Worm (Caenorhabditis elegans): ENCODE data around the gene C45H4.13.

The C45H4.13 gene

DNA sequence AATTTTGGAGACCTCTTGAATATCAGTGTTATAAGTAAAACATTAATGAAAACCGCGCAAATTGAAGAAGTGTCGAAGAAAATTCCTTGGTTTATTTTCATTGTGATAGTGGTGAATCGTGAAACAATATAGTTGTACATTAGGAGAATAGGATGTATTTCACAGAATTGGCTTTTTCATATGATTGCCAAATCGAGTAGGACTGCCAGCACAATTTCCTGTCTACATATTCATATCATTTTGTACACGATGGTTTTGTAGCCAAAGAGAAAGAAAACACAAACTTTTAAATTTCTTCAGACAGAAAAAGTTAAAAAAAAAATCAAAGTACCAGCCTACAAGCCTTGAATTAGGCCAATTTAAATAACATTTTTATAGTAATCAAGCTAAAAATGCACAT lies 13.0 kb upstream of the C45H4.13 start, which contains the start of gene str-255:
Gene str-255, minus strand, starts transcription at position 101 of the 400 bp plus-strand sequence.
- TF ChIP-seq ceh-9 (tag; optimal IDR thresholded peaks at IDR 0.05) (no peak), nhr-67 (tag; optimal IDR thresholded peaks at IDR 0.05) (no peak), pha-4 (tag; optimal IDR thresholded peaks at IDR 0.05) (no peak), zag-1 (tag; optimal IDR thresholded peaks at IDR 0.05) (no peak), elt-1 (tag; optimal IDR thresholded peaks at IDR 0.05) (no peak), nhr-76 (tag; optimal IDR thresholded peaks at IDR 0.05) (no peak), lin-39 (tag; optimal IDR thresholded peaks at IDR 0.05) (no peak), fos-1 (tag; optimal IDR thresholded peaks at IDR 0.05) (no peak), hmg-11 (tag; optimal IDR thresholded peaks at IDR 0.05) (no peak), ceh-28 (tag; optimal IDR thresholded peaks at IDR 0.05) (no peak), lsy-12 (tag; optimal IDR thresholded peaks at IDR 0.05) (no peak), nhr-23 (tag; optimal IDR thresholded peaks at IDR 0.05) (no peak), nhr-43 (tag; optimal IDR thresholded peaks at IDR 0.05; ENCODE audit: poor library complexity, severe bottlenecking) (no peak), nhr-11 (tag; optimal IDR thresholded peaks at IDR 0.05) (no peak)

DNA sequence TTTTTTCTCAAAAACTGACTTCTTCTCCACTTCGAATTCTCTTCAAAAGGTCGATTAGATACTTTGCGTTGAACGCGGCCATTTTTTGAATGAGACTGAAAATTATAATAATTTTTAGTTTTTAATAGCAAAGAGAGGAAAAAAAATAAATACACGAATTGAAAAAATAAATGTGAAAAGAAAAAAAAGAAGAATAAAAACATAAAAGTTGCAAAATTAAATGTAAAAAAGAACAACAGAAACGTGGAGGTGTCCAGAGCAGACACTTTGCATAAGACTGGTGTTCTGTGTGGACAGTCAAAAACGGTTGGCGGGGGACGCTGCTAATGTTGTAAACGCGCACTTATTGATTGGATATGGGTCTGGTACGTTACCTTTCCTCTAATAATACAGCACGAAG lies 8.6 kb upstream of the C45H4.13 start, which contains the start of gene C45H4.14:
Gene C45H4.14, minus strand, starts transcription at position 101 of the 400 bp plus-strand sequence.
- TF ChIP-seq egl-5 (tag; optimal IDR thresholded peaks at IDR 0.05) (no peak), jun-1 (tag; optimal IDR thresholded peaks at IDR 0.05) (no peak), ama-1 (optimal IDR thresholded peaks at IDR 0.05) (no peak), skn-1 (tag; optimal IDR thresholded peaks at IDR 0.05) (no peak), ceh-9 (tag; optimal IDR thresholded peaks at IDR 0.05) (no peak), mml-1 (tag; optimal IDR thresholded peaks at IDR 0.05) (no peak), nfya-1 (tag; optimal IDR thresholded peaks at IDR 0.05; ENCODE audit: insufficient read depth) (no peak), snpc-4 (tag; optimal IDR thresholded peaks at IDR 0.05) (no peak), nhr-43 (tag; optimal IDR thresholded peaks at IDR 0.05; ENCODE audit: poor library complexity, severe bottlenecking) (no peak), ceh-28 (tag; optimal IDR thresholded peaks at IDR 0.05) (no peak), pqm-1 (tag; optimal IDR thresholded peaks at IDR 0.05) (no peak), ceh-16 (tag; optimal IDR thresholded peaks at IDR 0.05) (no peak), tbx-2 (tag; optimal IDR thresholded peaks at IDR 0.05) (no peak), R02D3.7 (tag; optimal IDR thresholded peaks at IDR 0.05) (no peak), zag-1 (tag; optimal IDR thresholded peaks at IDR 0.05) (no peak), unc-62 (GFP tag; optimal IDR thresholded peaks at IDR 0.05) (no peak), elt-1 (tag; optimal IDR thresholded peaks at IDR 0.05) (no peak)

ce11 chrV:2156830-2157229 lies 6.1 kb upstream of the C45H4.13 start, which contains the start of gene srbc-22:
TSS of gene srbc-22 (plus strand) at chrV:2157130.
- TF ChIP-seq egl-27 (tag; optimal IDR thresholded peaks at IDR 0.05) (no peak), nfya-1 (tag; optimal IDR thresholded peaks at IDR 0.05; ENCODE audit: insufficient read depth) (no peak), elt-1 (tag; optimal IDR thresholded peaks at IDR 0.05) (no peak), nhr-76 (tag; optimal IDR thresholded peaks at IDR 0.05) (no peak), fos-1 (tag; optimal IDR thresholded peaks at IDR 0.05) (no peak), nhr-23 (tag; optimal IDR thresholded peaks at IDR 0.05) (no peak), lin-39 (tag; optimal IDR thresholded peaks at IDR 0.05) (no peak), pqm-1 (tag; optimal IDR thresholded peaks at IDR 0.05) (no peak), nhr-77 (tag; optimal IDR thresholded peaks at IDR 0.05) (no peak), elt-3 (tag; optimal IDR thresholded peaks at IDR 0.05) (no peak), ceh-16 (tag; optimal IDR thresholded peaks at IDR 0.05) (no peak), daf-12 (tag; optimal IDR thresholded peaks at IDR 0.05) (no peak), ceh-28 (tag; optimal IDR thresholded peaks at IDR 0.05) (no peak)

DNA sequence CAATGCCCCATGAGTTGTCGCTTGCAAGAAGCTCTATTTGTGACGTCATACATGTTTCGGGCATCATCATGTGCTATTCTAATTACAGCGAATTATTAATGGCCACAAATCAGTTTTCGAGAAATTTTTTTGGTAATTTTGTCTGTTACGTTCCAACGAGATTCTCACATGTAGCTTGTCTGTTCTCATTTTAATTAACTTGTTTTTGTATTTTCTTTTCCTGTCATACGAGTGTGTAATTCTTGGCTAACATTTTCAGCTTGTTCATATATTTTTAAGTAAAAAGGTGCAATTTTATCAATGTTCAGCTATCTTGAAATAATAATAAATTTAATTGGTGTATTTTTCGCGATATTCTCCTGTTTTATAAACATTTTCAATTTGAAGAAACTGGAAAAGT lies 4.5 kb upstream of the C45H4.13 start, which contains the start of gene srbc-21:
Gene srbc-21, plus strand, starts transcription at position 301 of the 400 bp plus-strand sequence.
- TF ChIP-seq fos-1 (tag; optimal IDR thresholded peaks at IDR 0.05), result no peak
- TF ChIP-seq ama-1 (optimal IDR thresholded peaks at IDR 0.05), result no peak
- TF ChIP-seq ceh-28 (tag; optimal IDR thresholded peaks at IDR 0.05), result no peak
- no peak for TF ChIP-seq elt-2 (tag; optimal IDR thresholded peaks at IDR 0.05)
- no peak for TF ChIP-seq R02D3.7 (tag; optimal IDR thresholded peaks at IDR 0.05)

DNA sequence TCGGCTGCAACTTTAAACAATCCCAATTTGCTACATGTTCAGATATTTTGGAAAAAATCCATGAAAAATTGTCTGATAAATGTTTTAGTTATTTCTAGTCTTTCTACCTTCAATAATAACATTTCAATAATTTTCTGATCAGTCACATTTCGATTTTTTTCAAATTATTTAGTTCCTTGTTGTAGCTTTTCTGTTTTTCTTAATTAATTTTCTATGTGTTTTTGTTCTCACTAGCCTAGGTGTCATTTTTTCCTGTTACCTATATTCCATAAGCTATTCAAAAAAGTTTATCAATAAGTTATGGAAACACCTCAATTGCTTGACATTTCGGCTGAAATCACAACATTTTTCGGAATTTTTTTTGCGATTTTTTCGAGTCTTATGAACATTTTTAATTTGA lies 2.5 kb upstream of the C45H4.13 start, which contains the start of gene srbc-23:
Gene srbc-23, plus strand, starts transcription at position 301 of the 400 bp plus-strand sequence.
- TF ChIP-seq eor-1 (tag; optimal IDR thresholded peaks at IDR 0.05), result no peak
